Fruit fly (Drosophila melanogaster): Measurements from ENCODE around the gene REPTOR.

REPTOR gene

dm6 chr3R:24598549-24599204 lies 16.0 kb upstream of the REPTOR start (continued):
- TF ChIP-seq CG5953 (GFP tag; IDR thresholded peaks at IDR 0.05) (no peak), br (optimal IDR thresholded peaks at IDR 0.05) (no peak), Ets97D (GFP tag; optimal IDR thresholded peaks at IDR 0.05) (no peak), Dip3 (GFP tag; optimal IDR thresholded peaks at IDR 0.05) (no peak), mam (GFP tag; optimal IDR thresholded peaks at IDR 0.05) (no peak), CHES-1-like (GFP tag; optimal IDR thresholded peaks at IDR 0.05) (no peak), Stat92E (GFP tag; optimal IDR thresholded peaks at IDR 0.05) (no peak), Sry-β (GFP tag; optimal IDR thresholded peaks at IDR 0.05) (no peak), CG10209 (GFP tag; optimal IDR thresholded peaks at IDR 0.05) (peak; percentile 2), Xbp1 (GFP tag; optimal IDR thresholded peaks at IDR 0.05) (peak; percentile 33), gem (tag; optimal IDR thresholded peaks at IDR 0.05) (peak; percentile 49), CG18262 (tag; optimal IDR thresholded peaks at IDR 0.05) (peak; percentile 50), Dfd (GFP tag; optimal IDR thresholded peaks at IDR 0.05) (no peak), Ets65A (GFP tag) (peak; percentile 86), CG17568 (GFP tag; optimal IDR thresholded peaks at IDR 0.05) (no peak), CG13775 (GFP tag; optimal IDR thresholded peaks at IDR 0.05) (peak; percentile 7), aop (GFP tag; IDR thresholded peaks at IDR 0.05) (no peak), dmrt11E (tag; optimal IDR thresholded peaks at IDR 0.05) (peak; percentile 4), lola (GFP tag; optimal IDR thresholded peaks at IDR 0.05) (no peak), sens-2 (GFP tag; IDR thresholded peaks at IDR 0.05) (no peak), nom (GFP tag; optimal IDR thresholded peaks at IDR 0.05) (no peak), yki (optimal IDR thresholded peaks at IDR 0.05) (no peak), E2f1 (GFP tag; IDR thresholded peaks at IDR 0.05) (0 out of 2 replicates have a peak, but pooled peaks have one; percentile 13), sr (GFP tag; IDR thresholded peaks at IDR 0.05) (no peak), tup (GFP tag; optimal IDR thresholded peaks at IDR 0.05) (no peak), fru (optimal IDR thresholded peaks at IDR 0.05) (no peak), Dll (GFP tag; IDR thresholded peaks at IDR 0.05; ENCODE audit: partially characterized antibody) (no peak), CG10274 (GFP tag; optimal IDR thresholded peaks at IDR 0.05) (peak; percentile 72), CG31224 (GFP tag; IDR thresholded peaks at IDR 0.05) (no peak), CG6791 (GFP tag; IDR thresholded peaks at IDR 0.05; ENCODE audit: partially characterized antibody) (no peak), hth (optimal IDR thresholded peaks at IDR 0.05) (no peak), fd3F (GFP tag; optimal IDR thresholded peaks at IDR 0.05) (no peak), Oli (tag; optimal IDR thresholded peaks at IDR 0.05) (peak; percentile 43), lov (optimal IDR thresholded peaks at IDR 0.05) (no peak), lov (GFP tag; IDR thresholded peaks at IDR 0.05) (no peak), CG4328 (GFP tag; optimal IDR thresholded peaks at IDR 0.05) (no peak), hbn (GFP tag; IDR thresholded peaks at IDR 0.05; ENCODE audit: partially characterized antibody) (no peak), CG11093 (GFP tag; IDR thresholded peaks at IDR 0.05) (no peak), slbo (GFP tag; IDR thresholded peaks at IDR 0.05) (no peak), vnd (GFP tag; IDR thresholded peaks at IDR 0.05; ENCODE audit: partially characterized antibody) (no peak), tgo (GFP tag; IDR thresholded peaks at IDR 0.05) (no peak), chn (GFP tag; optimal IDR thresholded peaks at IDR 0.05) (no peak), dm (GFP tag; optimal IDR thresholded peaks at IDR 0.05) (no peak), CG8359 (GFP tag; optimal IDR thresholded peaks at IDR 0.05; ENCODE audit: borderline replicate concordance) (no peak), pb (GFP tag; optimal IDR thresholded peaks at IDR 0.05) (no peak), CG14014 (GFP tag; IDR thresholded peaks at IDR 0.05) (no peak), CG11456 (GFP tag; IDR thresholded peaks at IDR 0.05) (no peak), eyg (GFP tag; optimal IDR thresholded peaks at IDR 0.05) (no peak), mirr (GFP tag; optimal IDR thresholded peaks at IDR 0.05) (no peak), CG11247 (GFP tag; IDR thresholded peaks at IDR 0.05) (no peak), sqz (GFP tag; optimal IDR thresholded peaks at IDR 0.05) (no peak), CG8765 (GFP tag; IDR thresholded peaks at IDR 0.05) (no peak)
